Worm (Caenorhabditis elegans) whole organism, L1 larva: Measurements from ENCODE around the gene F22H10.6.
A peak's percentile ranks its signal among the peaks of the same experiment; 100 is the strongest.

ENCODE experiments used
- aly-2 ChIP-seq: fragments of 150-350 bp; optimal IDR thresholded peaks from 2 replicates; lab custom pipeline; 2014; ENCODE audit warnings: missing biosample characterization, missing genetic modification characterization
- blmp-1 ChIP-seq: fragments of 150-350 bp; optimal IDR thresholded peaks from 2 replicates; lab custom pipeline; 2014; ENCODE audit warnings: missing biosample characterization, missing genetic modification characterization
- ceh-82 ChIP-seq, 3 experiments: fragments of 150-350 bp in 1 of 3; sonication (generic microtip) in 2 of 3; optimal IDR thresholded peaks; 2 replicates each; lab custom pipeline; 2014 to 2017; ENCODE audit warnings: missing biosample characterization in 3 of 3, missing genetic modification characterization in 3 of 3
- ceh-88 ChIP-seq: fragments of 200-800 bp; sonication (Bioruptor generic); IDR thresholded peaks from 2 replicates; pipeline ENCODE4 v1.3.6; 2022; ENCODE audit warnings: missing genetic modification characterization, missing compliant biosample characterization
- lin-13 ChIP-seq: fragments of 150-350 bp; optimal IDR thresholded peaks from 2 replicates; lab custom pipeline; 2014; ENCODE audit warnings: missing biosample characterization, missing genetic modification reagents, missing genetic modification characterization
- lin-39 ChIP-seq: fragments of 150-350 bp; optimal IDR thresholded peaks from 2 replicates; lab custom pipeline; 2014; ENCODE audit warnings: missing biosample characterization, missing genetic modification reagents, missing genetic modification characterization
- pqm-1 ChIP-seq: sonication (generic microtip); optimal IDR thresholded peaks from 3 replicates; lab custom pipeline; 2017; ENCODE audit warnings: missing biosample characterization, missing genetic modification characterization
- sptf-1 ChIP-seq: fragments of 150-350 bp; optimal IDR thresholded peaks from 2 replicates; lab custom pipeline; 2014; ENCODE audit warnings: missing biosample characterization, missing genetic modification characterization

ce11 chrX:16732259-16732658, 41.1 kb upstream of the F22H10.6 start:
- TF ChIP-seq lin-39 (no peak), ceh-82 (tag; optimal IDR thresholded peaks at IDR 0.05; lab: Kevin White, UChicago) (peak in 1 of 3 experiments; percentile 11), sptf-1 (tag; lab: Kevin White, UChicago) (no peak), lin-13 (GFP tag; lab: Kevin White, UChicago) (no peak), pqm-1 (tag; lab: Kevin White, UChicago) (no peak), aly-2 (tag; lab: Kevin White, UChicago) (no peak), blmp-1 (no peak), ceh-88 (GFP tag; lab: Robert Waterston, UW) (no peak)
